Fruit fly (Drosophila melanogaster) whole organism, embryonic: Measurements from ENCODE around the gene Peritrophin-15a.
A peak's percentile ranks its signal among the peaks of the same experiment; 100 is the strongest.

Source experiments
- Adf1 ChIP-seq: fragments of 200-800 bp; sonication (Bioruptor generic); IDR thresholded peaks from 2 replicates; pipeline ENCODE4 v1.3.6; 2022; ENCODE audit warnings: missing biosample characterization, missing genetic modification characterization
- Atf6 ChIP-seq: fragments of 200-800 bp; sonication (Bioruptor generic); IDR thresholded peaks from 2 replicates; pipeline ENCODE4 v1.3.6; 2022; ENCODE audit warnings: missing biosample characterization, missing genetic modification characterization
- Blimp-1 ChIP-seq: fragments of 200-800 bp; sonication (Bioruptor generic); optimal IDR thresholded peaks from 3 replicates; lab custom pipeline; 2018; ENCODE audit warnings: missing biosample characterization, missing genetic modification characterization, mild to moderate bottlenecking, moderate library complexity, missing genetic modification reagents
- CG10209 ChIP-seq: fragments of 200-800 bp; sonication (Bioruptor generic); optimal IDR thresholded peaks from 3 replicates; lab custom pipeline; 2017; ENCODE audit warnings: missing biosample characterization, mild to moderate bottlenecking, missing genetic modification characterization, missing genetic modification reagents
- CG10462 ChIP-seq: fragments of 200-800 bp; sonication (Bioruptor generic); optimal IDR thresholded peaks from 2 replicates; lab custom pipeline; 2016; ENCODE audit warnings: missing biosample characterization, missing genetic modification characterization
- CG10543 ChIP-seq: fragments of 200-800 bp; sonication (Bioruptor generic); optimal IDR thresholded peaks from 3 replicates; lab custom pipeline; 2017; ENCODE audit warnings: missing biosample characterization, mild to moderate bottlenecking, missing genetic modification characterization, moderate library complexity
- CG12104 ChIP-seq: fragments of 200-800 bp; sonication (Bioruptor generic); optimal IDR thresholded peaks from 3 replicates; lab custom pipeline; 2016; ENCODE audit warnings: missing biosample characterization, missing genetic modification characterization
- CG12236 ChIP-seq: fragments of 200-800 bp; sonication (Bioruptor generic); optimal IDR thresholded peaks from 2 replicates; lab custom pipeline; 2016; ENCODE audit warnings: missing biosample characterization, missing genetic modification characterization
- CG15479 ChIP-seq: fragments of 200-800 bp; sonication (Bioruptor generic); optimal IDR thresholded peaks from 3 replicates; lab custom pipeline; 2019; ENCODE audit warnings: missing biosample characterization, mild to moderate bottlenecking, missing genetic modification characterization, moderate library complexity
- CG17385 ChIP-seq: fragments of 200-800 bp; sonication (Bioruptor generic); optimal IDR thresholded peaks from 3 replicates; lab custom pipeline; 2018; ENCODE audit warnings: missing biosample characterization, mild to moderate bottlenecking, missing genetic modification characterization
- CG17912 ChIP-seq: fragments of 200-800 bp; sonication (Bioruptor generic); optimal IDR thresholded peaks from 2 replicates; lab custom pipeline; 2018; ENCODE audit warnings: missing biosample characterization, mild to moderate bottlenecking, missing genetic modification characterization
- CG1832 ChIP-seq: fragments of 200-800 bp; sonication (Bioruptor generic); optimal IDR thresholded peaks from 2 replicates; lab custom pipeline; 2017; ENCODE audit warnings: missing biosample characterization, mild to moderate bottlenecking, missing genetic modification characterization, inconsistent platforms
- CG18764 ChIP-seq: fragments of 200-800 bp; sonication (Bioruptor generic); optimal IDR thresholded peaks from 3 replicates; lab custom pipeline; 2016; ENCODE audit warnings: missing biosample characterization, missing genetic modification characterization
- CG6254 ChIP-seq: fragments of 200-800 bp; sonication (Bioruptor generic); optimal IDR thresholded peaks from 3 replicates; lab custom pipeline; 2017; ENCODE audit warnings: mild to moderate bottlenecking, missing biosample characterization, missing genetic modification reagents, missing genetic modification characterization
- CG6813 ChIP-seq: fragments of 200-800 bp; sonication (Bioruptor generic); optimal IDR thresholded peaks from 2 replicates; lab custom pipeline; 2017; ENCODE audit warnings: missing biosample characterization, missing genetic modification characterization, mild to moderate bottlenecking, moderate library complexity, missing genetic modification reagents
- CG7357 ChIP-seq: fragments of 200-800 bp; sonication (Bioruptor generic); IDR thresholded peaks from 3 replicates; pipeline ENCODE4 v1.3.6; 2022; ENCODE audit warnings: missing biosample characterization, missing genetic modification characterization
- CG9727 ChIP-seq: fragments of 200-800 bp; sonication (Bioruptor generic); optimal IDR thresholded peaks from 3 replicates; lab custom pipeline; 2017; ENCODE audit warnings: missing biosample characterization, mild to moderate bottlenecking, missing genetic modification characterization
- CG9932 ChIP-seq: fragments of 200-800 bp; sonication (Bioruptor generic); IDR thresholded peaks from 2 replicates; pipeline ENCODE4 v1.3.6; 2022; ENCODE audit warnings: missing biosample characterization, missing genetic modification characterization
- CrebB ChIP-seq: fragments of 200-800 bp; sonication (Bioruptor generic); optimal IDR thresholded peaks from 3 replicates; lab custom pipeline; 2018; ENCODE audit warnings: missing biosample characterization, mild to moderate bottlenecking, missing genetic modification characterization
- Dbx ChIP-seq: fragments of 200-800 bp; sonication (Bioruptor generic); IDR thresholded peaks from 3 replicates; pipeline ENCODE4 v1.3.6; 2022; ENCODE audit warnings: missing biosample characterization, missing genetic modification characterization
- Deaf1 ChIP-seq: fragments of 200-800 bp; optimal IDR thresholded peaks from 3 replicates; lab custom pipeline; 2019; ENCODE audit warnings: missing biosample characterization, mild to moderate bottlenecking, missing genetic modification characterization, moderate library complexity
- Dip3 ChIP-seq: fragments of 200-800 bp; sonication (Bioruptor generic); optimal IDR thresholded peaks from 3 replicates; lab custom pipeline; 2016; ENCODE audit warnings: missing biosample characterization, missing genetic modification characterization
- Dp ChIP-seq: fragments of 200-800 bp; sonication (Bioruptor generic); optimal IDR thresholded peaks from 2 replicates; lab custom pipeline; 2018; ENCODE audit warnings: missing biosample characterization, mild to moderate bottlenecking, missing genetic modification characterization, moderate library complexity
- Dref ChIP-seq: fragments of 200-800 bp; sonication (Bioruptor generic); IDR thresholded peaks from 2 replicates; pipeline ENCODE4 v1.3.6; 2022; ENCODE audit warnings: missing biosample characterization, missing genetic modification characterization
- E2f2 ChIP-seq: fragments of 200-800 bp; sonication (Bioruptor generic); IDR thresholded peaks from 2 replicates; pipeline ENCODE4 v1.3.6; 2022; ENCODE audit warnings: missing biosample characterization, missing genetic modification characterization
- Ets65A ChIP-seq: fragments of 200-800 bp; sonication (Bioruptor generic); peaks from one replicate; lab custom pipeline; 2016; ENCODE audit warnings: missing biosample characterization, missing genetic modification characterization
- NFAT ChIP-seq: fragments of 200-800 bp; sonication (Bioruptor generic); IDR thresholded peaks from 2 replicates; pipeline ENCODE4 v1.3.6; 2022; ENCODE audit warnings: missing biosample characterization, missing genetic modification characterization
- Oli ChIP-seq: fragments of 200-800 bp; sonication (Bioruptor generic); optimal IDR thresholded peaks from 2 replicates; lab custom pipeline; 2018; ENCODE audit warnings: missing biosample characterization, mild to moderate bottlenecking, missing genetic modification characterization, moderate library complexity
- Taf1 ChIP-seq: fragments of 200-800 bp; sonication (Bioruptor generic); IDR thresholded peaks from 2 replicates; pipeline ENCODE4 v1.3.6; 2022; ENCODE audit warnings: missing biosample characterization, missing genetic modification characterization
- Tbp ChIP-seq: fragments of >200 bp; optimal IDR thresholded peaks from 2 replicates; lab custom pipeline; 2018; ENCODE audit warnings: missing biosample characterization, missing genetic modification characterization
- YL-1 ChIP-seq: fragments of 200-800 bp; sonication (Bioruptor generic); optimal IDR thresholded peaks from 3 replicates; lab custom pipeline; 2017; ENCODE audit warnings: missing biosample characterization, mild to moderate bottlenecking, missing genetic modification characterization
- amos ChIP-seq: fragments of 200-800 bp; sonication (Bioruptor generic); IDR thresholded peaks from 2 replicates; pipeline ENCODE4 v1.3.6; 2022; ENCODE audit warnings: missing biosample characterization, missing genetic modification characterization; ENCODE audit not compliant: partially characterized antibody
- aop ChIP-seq: fragments of 200-800 bp; sonication (Bioruptor generic); IDR thresholded peaks from 2 replicates; pipeline ENCODE4 v1.3.6; 2022; ENCODE audit warnings: missing biosample characterization, missing genetic modification characterization
- bowl ChIP-seq: fragments of 200-800 bp; sonication (Bioruptor generic); IDR thresholded peaks from 2 replicates; pipeline ENCODE4 v1.3.6; 2022; ENCODE audit warnings: missing biosample characterization, missing genetic modification characterization
- ci ChIP-seq: fragments of 200-800 bp; sonication (Bioruptor generic); IDR thresholded peaks from 3 replicates; pipeline ENCODE4 v1.3.6; 2022; ENCODE audit warnings: missing biosample characterization, missing genetic modification characterization
- corto ChIP-seq: fragments of 200-800 bp; sonication (Bioruptor generic); optimal IDR thresholded peaks from 2 replicates; lab custom pipeline; 2016; ENCODE audit warnings: missing biosample characterization, mild to moderate bottlenecking, missing genetic modification characterization, moderate library complexity
- gem ChIP-seq: fragments of 200-800 bp; sonication (Bioruptor generic); optimal IDR thresholded peaks from 2 replicates; lab custom pipeline; 2019; ENCODE audit warnings: missing biosample characterization, mild to moderate bottlenecking, missing genetic modification characterization, moderate library complexity
- ind ChIP-seq: fragments of 200-800 bp; sonication (Bioruptor generic); optimal IDR thresholded peaks from 3 replicates; lab custom pipeline; 2016; ENCODE audit warnings: missing biosample characterization, missing genetic modification characterization
- lov ChIP-seq, 2 experiments: fragments of 200-800 bp in 1 of 2; fragments of >200 bp in 1 of 2; sonication (Bioruptor generic) in 1 of 2; IDR thresholded peaks in 1 of 2; optimal IDR thresholded peaks in 1 of 2; 2 replicates in 1 of 2; 3 replicates in 1 of 2; pipeline versions ENCODE4 v1.3.6 to Lab custom; 2017 to 2022; ENCODE audit warnings: missing biosample characterization in 1 of 2, missing genetic modification characterization in 1 of 2
- nerfin-1 ChIP-seq: fragments of 200-800 bp; sonication (Bioruptor generic); optimal IDR thresholded peaks from 3 replicates; lab custom pipeline; 2019; ENCODE audit warnings: missing biosample characterization, mild to moderate bottlenecking, missing genetic modification characterization, moderate library complexity
- nom ChIP-seq: fragments of 200-800 bp; sonication (Bioruptor generic); optimal IDR thresholded peaks from 2 replicates; lab custom pipeline; 2017; ENCODE audit warnings: missing biosample characterization, missing genetic modification characterization, mild to moderate bottlenecking, moderate library complexity, missing genetic modification reagents
- pan ChIP-seq, 4 experiments: fragments of >200 bp in 3 of 4; fragments of 200-800 bp in 1 of 4; sonication (Bioruptor generic) in 1 of 4; optimal IDR thresholded peaks in 3 of 4; IDR thresholded peaks in 1 of 4; 2 replicates each; pipeline versions ENCODE4 v1.3.6 to Lab custom; 2017 to 2022; ENCODE audit warnings: missing biosample characterization in 2 of 4, missing genetic modification characterization in 2 of 4, mixed read lengths in 1 of 4
- psq ChIP-seq: fragments of 200-800 bp; sonication (Bioruptor generic); optimal IDR thresholded peaks from 2 replicates; lab custom pipeline; 2017; ENCODE audit warnings: missing biosample characterization, missing genetic modification characterization
- sc ChIP-seq, 3 experiments: fragments of >200 bp in 2 of 3; fragments of 200-800 bp in 1 of 3; sonication (Bioruptor generic) in 1 of 3; optimal IDR thresholded peaks; 2 replicates in 2 of 3; 3 replicates in 1 of 3; lab custom pipeline; 2017; ENCODE audit warnings: mild to moderate bottlenecking in 1 of 3, missing biosample characterization in 1 of 3, missing genetic modification characterization in 1 of 3, missing genetic modification reagents in 1 of 3
- slou ChIP-seq: fragments of 200-800 bp; sonication (Bioruptor generic); optimal IDR thresholded peaks from 3 replicates; lab custom pipeline; 2016; ENCODE audit warnings: missing biosample characterization, missing genetic modification characterization
- wek ChIP-seq: fragments of 200-800 bp; sonication (Bioruptor generic); optimal IDR thresholded peaks from 3 replicates; lab custom pipeline; 2018; ENCODE audit warnings: missing biosample characterization, mild to moderate bottlenecking, missing genetic modification characterization, moderate library complexity
- zfh1 ChIP-seq: fragments of 200-800 bp; sonication (Bioruptor generic); IDR thresholded peaks from 3 replicates; pipeline ENCODE4 v1.3.6; 2022; ENCODE audit warnings: missing biosample characterization, missing genetic modification characterization

Gene Peritrophin-15a

DNA sequence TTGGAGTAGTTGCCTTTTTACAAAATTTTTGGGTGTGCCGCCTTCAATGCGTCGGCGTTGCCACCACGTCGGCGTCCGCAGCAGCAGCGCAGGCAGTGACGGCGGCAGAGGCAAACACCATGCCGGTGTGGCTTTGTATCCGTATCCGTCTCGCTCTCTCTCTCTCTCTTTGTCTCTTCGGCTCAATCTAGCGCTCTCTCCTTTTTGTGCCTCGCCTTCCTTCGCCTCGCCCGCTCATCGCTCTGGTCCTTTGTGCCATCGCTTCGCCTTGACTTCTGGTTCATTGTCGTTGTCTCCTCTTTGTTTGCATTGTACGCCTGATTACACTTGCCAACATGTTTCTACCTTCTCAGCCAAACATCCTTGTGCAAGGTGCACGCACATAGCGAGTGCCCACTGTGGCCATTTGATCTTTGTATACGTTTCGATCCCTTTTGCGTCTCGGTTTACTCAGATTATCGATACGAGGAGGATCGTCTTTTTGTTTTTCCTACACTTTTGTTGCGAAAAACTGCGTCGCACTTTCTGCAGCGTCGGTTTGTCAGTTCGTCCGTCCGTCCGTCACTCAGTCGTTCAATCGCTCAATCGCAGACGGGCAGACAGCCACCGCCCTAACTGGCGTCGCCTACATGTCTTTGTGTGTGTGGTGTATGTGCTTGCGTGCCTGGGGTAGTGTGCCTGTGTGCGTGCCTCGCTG is 20.6 kb upstream of the Peritrophin-15a start (continued):
- TF ChIP-seq CG9932 (GFP tag; lab: Robert Waterston, UW) (peak; percentile 31; the same call in 1 of the 2 replicates), ci (GFP tag; lab: Robert Waterston, UW) (peak; percentile 29; the same call in 1 of the 3 replicates), Dbx (0 out of 3 replicates have a peak, but pooled peaks have one; percentile 49), CG10462 (GFP tag; lab: Kevin White, UChicago) (no peak), Dref (no peak), amos (0 out of 2 replicates have a peak, but pooled peaks have one; percentile 17), CG17385 (GFP tag; lab: Kevin White, UChicago) (no peak), CG6254 (peak; percentile 21), Dip3 (GFP tag; lab: Kevin White, UChicago) (no peak), CG9727 (peak; percentile 22), pan (optimal IDR thresholded peaks at IDR 0.05; lab: Kevin White, UChicago) (no peak), pan (GFP tag; optimal IDR thresholded peaks at IDR 0.05 in 1 of 2, IDR thresholded peaks at IDR 0.05 in 1 of 2) (peak in 1 of 2 experiments; percentile 25), ind (no peak), Oli (no peak), lov (optimal IDR thresholded peaks at IDR 0.05; lab: Kevin White, UChicago) (peak; percentile 96), lov (GFP tag; IDR thresholded peaks at IDR 0.05; lab: Robert Waterston, UW) (no peak), gem (peak; percentile 1), E2f2 (GFP tag; lab: Robert Waterston, UW) (peak; percentile 67), Blimp-1 (GFP tag; lab: Kevin White, UChicago) (no peak), wek (GFP tag; lab: Kevin White, UChicago) (peak; percentile 36), CG10209 (GFP tag; lab: Kevin White, UChicago) (peak; percentile 51), CG7357 (GFP tag; lab: Robert Waterston, UW) (no peak), CG15479 (GFP tag; lab: Kevin White, UChicago) (peak; percentile 100), YL-1 (peak; percentile 17), corto (peak; percentile 21), Dp (GFP tag; lab: Kevin White, UChicago) (peak; percentile 35), NFAT (GFP tag; lab: Robert Waterston, UW) (0 out of 2 replicates have a peak, but pooled peaks have one; percentile 11), Atf6 (GFP tag; lab: Robert Waterston, UW) (peak; percentile 58; the same call in 1 of the 2 replicates), nom (peak; percentile 83), sc (optimal IDR thresholded peaks at IDR 0.05; lab: Kevin White, UChicago) (no peak), sc (GFP tag; optimal IDR thresholded peaks at IDR 0.05; lab: Kevin White, UChicago) (no peak), Adf1 (GFP tag; lab: Robert Waterston, UW) (peak; percentile 98), bowl (GFP tag; lab: Robert Waterston, UW) (no peak), Tbp (GFP tag; lab: Kevin White, UChicago) (no peak), zfh1 (0 out of 3 replicates have a peak, but pooled peaks have one; percentile 2), CG6813 (GFP tag; lab: Kevin White, UChicago) (peak; percentile 4), nerfin-1 (tag; lab: Kevin White, UChicago) (peak; percentile 2), CrebB (peak; percentile 35), Taf1 (GFP tag; lab: Robert Waterston, UW) (no peak), aop (GFP tag; lab: Robert Waterston, UW) (no peak), Deaf1 (tag; lab: Kevin White, UChicago) (peak; percentile 43), slou (no peak), CG12104 (GFP tag; lab: Kevin White, UChicago) (no peak), Ets65A (GFP tag; lab: Kevin White, UChicago) (peak; percentile 62), CG1832 (GFP tag; lab: Kevin White, UChicago) (peak; percentile 82), CG18764 (GFP tag; lab: Kevin White, UChicago) (no peak), CG12236 (peak; percentile 16), CG17912 (no peak), psq (GFP tag; lab: Kevin White, UChicago) (peak; percentile 69), CG10543 (peak; percentile 26)
